Fruit fly (Drosophila melanogaster) whole organism, prepupa: ENCODE data around the gene CG15022.

ENCODE experiments used
- CG10631 ChIP-seq: fragments of 200-800 bp; sonication (Bioruptor generic); optimal IDR thresholded peaks from 2 replicates; lab custom pipeline; 2016; ENCODE audit warnings: missing biosample characterization, missing genetic modification characterization
- CG10669 ChIP-seq: fragments of 200-800 bp; sonication (Bioruptor generic); optimal IDR thresholded peaks from 3 replicates; lab custom pipeline; 2018; ENCODE audit warnings: missing biosample characterization, mild to moderate bottlenecking, missing genetic modification characterization, moderate library complexity
- CG11902 ChIP-seq: fragments of 200-800 bp; sonication (Bioruptor generic); optimal IDR thresholded peaks from 3 replicates; lab custom pipeline; 2016; ENCODE audit warnings: missing biosample characterization, missing genetic modification characterization
- CG15336 ChIP-seq: fragments of 200-800 bp; sonication (Bioruptor generic); IDR thresholded peaks from 2 replicates; pipeline ENCODE4 v1.3.6; 2022; ENCODE audit warnings: missing biosample characterization, missing genetic modification characterization
- CG1621 ChIP-seq: fragments of 200-800 bp; sonication (Bioruptor generic); optimal IDR thresholded peaks from 3 replicates; lab custom pipeline; 2018; ENCODE audit warnings: missing biosample characterization, mild to moderate bottlenecking, missing genetic modification characterization
- CG32006 ChIP-seq: fragments of 200-800 bp; sonication (Bioruptor generic); optimal IDR thresholded peaks from 3 replicates; lab custom pipeline; 2017; ENCODE audit warnings: missing biosample characterization, mild to moderate bottlenecking, missing genetic modification characterization
- CG34406 ChIP-seq: fragments of 200-800 bp; sonication (Bioruptor generic); optimal IDR thresholded peaks from 3 replicates; lab custom pipeline; 2016; ENCODE audit warnings: missing biosample characterization, missing genetic modification characterization
- CG3919 ChIP-seq: fragments of 200-800 bp; sonication (Bioruptor generic); optimal IDR thresholded peaks from 3 replicates; lab custom pipeline; 2016; ENCODE audit warnings: missing biosample characterization, missing genetic modification characterization
- CG4318 ChIP-seq: fragments of 200-800 bp; sonication (Bioruptor generic); optimal IDR thresholded peaks from 3 replicates; lab custom pipeline; 2017; ENCODE audit warnings: missing biosample characterization, mild to moderate bottlenecking, missing genetic modification characterization
- CG6792 ChIP-seq: fragments of 200-800 bp; sonication (Bioruptor generic); optimal IDR thresholded peaks from 3 replicates; lab custom pipeline; 2016; ENCODE audit warnings: missing biosample characterization, missing genetic modification characterization
- CG8119 ChIP-seq: fragments of 200-800 bp; sonication (Bioruptor generic); IDR thresholded peaks from 3 replicates; pipeline ENCODE4 v1.3.6; 2022; ENCODE audit warnings: missing biosample characterization, missing genetic modification characterization
- CG8632 ChIP-seq: fragments of 200-800 bp; sonication (Bioruptor generic); optimal IDR thresholded peaks from 3 replicates; lab custom pipeline; 2016; ENCODE audit warnings: missing biosample characterization, missing genetic modification characterization
- CG9139 ChIP-seq: fragments of 200-800 bp; sonication (Bioruptor generic); optimal IDR thresholded peaks from 3 replicates; lab custom pipeline; 2017; ENCODE audit warnings: missing biosample characterization, mild to moderate bottlenecking, missing genetic modification characterization
- Eip78C ChIP-seq: fragments of 200-800 bp; sonication (Bioruptor generic); peaks from one replicate; lab custom pipeline; 2016; ENCODE audit warnings: missing biosample characterization, missing genetic modification characterization
- Eip93F ChIP-seq: fragments of 200-800 bp; sonication (Bioruptor generic); optimal IDR thresholded peaks from 2 replicates; lab custom pipeline; 2016; ENCODE audit warnings: missing biosample characterization, mild to moderate bottlenecking, missing genetic modification characterization
- Ets21C ChIP-seq: fragments of 200-800 bp; sonication (Bioruptor generic); optimal IDR thresholded peaks from 3 replicates; lab custom pipeline; 2016; ENCODE audit warnings: missing biosample characterization, missing genetic modification characterization
- Ets96B ChIP-seq: fragments of 200-800 bp; optimal IDR thresholded peaks from 2 replicates; lab custom pipeline; 2019; ENCODE audit warnings: missing biosample characterization, mild to moderate bottlenecking, missing genetic modification characterization, moderate library complexity
- Gug ChIP-seq: fragments of 200-800 bp; sonication (Bioruptor generic); IDR thresholded peaks from 2 replicates; pipeline ENCODE4 v1.3.6; 2022; ENCODE audit warnings: missing biosample characterization, missing genetic modification characterization
- Hr38 ChIP-seq: sonication (Bioruptor generic); optimal IDR thresholded peaks from 2 replicates; lab custom pipeline; 2016; ENCODE audit warnings: missing biosample characterization, missing genetic modification characterization
- Hr39 ChIP-seq: fragments of 200-800 bp; sonication (Bioruptor generic); optimal IDR thresholded peaks from 2 replicates; lab custom pipeline; 2016; ENCODE audit warnings: missing biosample characterization, missing genetic modification characterization
- Hr4 ChIP-seq: fragments of 200-800 bp; sonication (Bioruptor generic); optimal IDR thresholded peaks from 3 replicates; lab custom pipeline; 2016; ENCODE audit warnings: missing biosample characterization, missing genetic modification characterization
- Lpt ChIP-seq: fragments of 200-800 bp; sonication (Bioruptor generic); optimal IDR thresholded peaks from 3 replicates; lab custom pipeline; 2016; ENCODE audit warnings: missing biosample characterization, missing genetic modification characterization
- OdsH ChIP-seq: fragments of 200-800 bp; sonication (Bioruptor generic); optimal IDR thresholded peaks from 3 replicates; lab custom pipeline; 2016; ENCODE audit warnings: missing biosample characterization, missing genetic modification characterization
- Sox14 ChIP-seq: fragments of 200-800 bp; sonication (Bioruptor generic); optimal IDR thresholded peaks from 3 replicates; lab custom pipeline; 2016; ENCODE audit warnings: missing biosample characterization, missing genetic modification characterization
- achi ChIP-seq: fragments of 200-800 bp; sonication (Bioruptor generic); optimal IDR thresholded peaks from 3 replicates; lab custom pipeline; 2016; ENCODE audit warnings: missing biosample characterization, missing genetic modification characterization
- acj6 ChIP-seq: fragments of 200-800 bp; sonication (Bioruptor generic); optimal IDR thresholded peaks from 3 replicates; lab custom pipeline; 2016; ENCODE audit warnings: missing biosample characterization, missing genetic modification characterization
- cyc ChIP-seq: fragments of 200-800 bp; sonication (Bioruptor generic); optimal IDR thresholded peaks from 3 replicates; lab custom pipeline; 2016; ENCODE audit warnings: missing biosample characterization, missing genetic modification characterization
- dac ChIP-seq: fragments of 200-800 bp; sonication (Bioruptor generic); optimal IDR thresholded peaks from 2 replicates; lab custom pipeline; 2017; ENCODE audit warnings: missing biosample characterization, mild to moderate bottlenecking, missing genetic modification characterization
- dsx ChIP-seq: fragments of 200-800 bp; optimal IDR thresholded peaks from 3 replicates; lab custom pipeline; 2019; ENCODE audit warnings: missing biosample characterization, mild to moderate bottlenecking, missing genetic modification characterization, moderate library complexity; ENCODE audit not compliant: poor library complexity, severe bottlenecking
- esn ChIP-seq: fragments of 200-800 bp; sonication (Bioruptor generic); optimal IDR thresholded peaks from 2 replicates; lab custom pipeline; 2016; ENCODE audit warnings: missing biosample characterization, mild to moderate bottlenecking, missing genetic modification characterization, moderate library complexity
- fd59A ChIP-seq: fragments of 200-800 bp; sonication (Bioruptor generic); optimal IDR thresholded peaks from 2 replicates; lab custom pipeline; 2017; ENCODE audit warnings: missing biosample characterization, mild to moderate bottlenecking, missing genetic modification characterization, missing genetic modification reagents
- fkh ChIP-seq: fragments of 200-800 bp; sonication (Bioruptor generic); optimal IDR thresholded peaks from 3 replicates; lab custom pipeline; 2017; ENCODE audit warnings: missing biosample characterization, mild to moderate bottlenecking, missing genetic modification characterization, moderate library complexity
- lz ChIP-seq: fragments of 200-800 bp; sonication (Bioruptor generic); optimal IDR thresholded peaks from 3 replicates; lab custom pipeline; 2016; ENCODE audit warnings: missing biosample characterization, missing genetic modification characterization
- net ChIP-seq: fragments of 200-800 bp; sonication (Bioruptor generic); optimal IDR thresholded peaks from 3 replicates; lab custom pipeline; 2016; ENCODE audit warnings: missing biosample characterization, missing genetic modification characterization
- pdm3 ChIP-seq: fragments of 200-800 bp; sonication (Bioruptor generic); optimal IDR thresholded peaks from 3 replicates; lab custom pipeline; 2016; ENCODE audit warnings: missing biosample characterization, missing genetic modification characterization
- salr ChIP-seq, 2 experiments: fragments of 200-800 bp; sonication (Bioruptor generic); optimal IDR thresholded peaks; 3 replicates each; lab custom pipeline; 2016 to 2018; ENCODE audit warnings: missing biosample characterization in 2 of 2, missing genetic modification characterization in 2 of 2, mild to moderate bottlenecking in 1 of 2
- ss ChIP-seq, 2 experiments: fragments of 200-800 bp; sonication (Bioruptor generic); optimal IDR thresholded peaks; 2 replicates in 1 of 2; 3 replicates in 1 of 2; lab custom pipeline; 2017 to 2018; ENCODE audit warnings: mild to moderate bottlenecking in 2 of 2, missing biosample characterization in 2 of 2, missing genetic modification characterization in 2 of 2, moderate library complexity in 1 of 2
- svp ChIP-seq: fragments of 200-800 bp; sonication (Bioruptor generic); peaks from one replicate; lab custom pipeline; 2016; ENCODE audit warnings: missing biosample characterization, missing genetic modification characterization
- topi ChIP-seq: fragments of 200-800 bp; sonication (Bioruptor generic); optimal IDR thresholded peaks from 3 replicates; lab custom pipeline; 2016; ENCODE audit warnings: missing biosample characterization, missing genetic modification characterization

CG15022 gene

dm6 chr3L:4460307-4461088 is at the start of gene CG15022:
Gene CG15022, minus strand, starts transcription at chr3L:4460317.
- TF ChIP-seq Ets96B (tag; lab: Kevin White, UChicago) (no peak), Hr38 (GFP tag; lab: Kevin White, UChicago) (no peak), CG1621 (no peak), fkh (GFP tag; lab: Kevin White, UChicago) (no peak), CG11902 (GFP tag; lab: Kevin White, UChicago) (no peak), CG9139 (GFP tag; lab: Kevin White, UChicago) (no peak), achi (GFP tag; lab: Kevin White, UChicago) (no peak), Lpt (GFP tag; lab: Kevin White, UChicago) (no peak), Hr39 (GFP tag; lab: Kevin White, UChicago) (no peak), CG10669 (GFP tag; lab: Kevin White, UChicago) (no peak), topi (GFP tag; lab: Kevin White, UChicago) (no peak), dac (GFP tag; lab: Kevin White, UChicago) (no peak), Ets21C (GFP tag; lab: Kevin White, UChicago) (no peak), acj6 (GFP tag; lab: Kevin White, UChicago) (no peak), CG8632 (GFP tag; lab: Kevin White, UChicago) (no peak), cyc (GFP tag; lab: Kevin White, UChicago) (no peak), Sox14 (GFP tag; lab: Kevin White, UChicago) (no peak), ss (GFP tag; optimal IDR thresholded peaks at IDR 0.05; lab: Kevin White, UChicago) (no peak), lz (no peak), dsx (GFP tag; lab: Kevin White, UChicago) (no peak)

dm6 chr3L:4508926-4509457 is 48.9 kb upstream of the CG15022 start:
- no peak for TF ChIP-seq fd59A (GFP tag; lab: Kevin White, UChicago)
- no peak for TF ChIP-seq Hr39 (GFP tag; lab: Kevin White, UChicago)
- TF ChIP-seq OdsH (GFP tag; lab: Kevin White, UChicago) = peak; percentile 13
- TF ChIP-seq CG4318 (GFP tag; lab: Kevin White, UChicago) = peak; percentile 61
- TF ChIP-seq Eip93F = no peak
- peak in 1 of 2 experiments; percentile 10 for TF ChIP-seq salr (GFP tag; optimal IDR thresholded peaks at IDR 0.05; lab: Kevin White, UChicago)
- TF ChIP-seq Eip78C = peak; percentile 77
- TF ChIP-seq Hr4 (GFP tag; lab: Kevin White, UChicago) = peak; percentile 66
- no peak for TF ChIP-seq CG3919 (GFP tag; lab: Kevin White, UChicago)
- TF ChIP-seq Gug (GFP tag; lab: Robert Waterston, UW) = no peak
- no peak for TF ChIP-seq fkh (GFP tag; lab: Kevin White, UChicago)
- TF ChIP-seq CG8632 (GFP tag; lab: Kevin White, UChicago) = peak; percentile 2
- no peak for TF ChIP-seq dsx (GFP tag; lab: Kevin White, UChicago)
- no peak for TF ChIP-seq ss (GFP tag; optimal IDR thresholded peaks at IDR 0.05; lab: Kevin White, UChicago)
- no peak for TF ChIP-seq lz
- TF ChIP-seq esn (GFP tag; lab: Kevin White, UChicago) = no peak
- TF ChIP-seq svp (GFP tag; lab: Kevin White, UChicago) = peak; percentile 14
- TF ChIP-seq achi (GFP tag; lab: Kevin White, UChicago) = peak; percentile 10
- TF ChIP-seq CG9139 (GFP tag; lab: Kevin White, UChicago) = no peak
- no peak for TF ChIP-seq pdm3 (GFP tag; lab: Kevin White, UChicago)
- no peak for TF ChIP-seq CG6792 (GFP tag; lab: Kevin White, UChicago)
- TF ChIP-seq CG8119 (GFP tag; lab: Robert Waterston, UW) = peak; percentile 83
- TF ChIP-seq topi (GFP tag; lab: Kevin White, UChicago) = no peak
- peak; percentile 73 for TF ChIP-seq CG32006 (GFP tag; lab: Kevin White, UChicago)
- peak; percentile 77 for TF ChIP-seq CG15336 (GFP tag; lab: Robert Waterston, UW)
- no peak for TF ChIP-seq CG11902 (GFP tag; lab: Kevin White, UChicago)
- TF ChIP-seq CG34406 = peak; percentile 2
- peak; percentile 10 for TF ChIP-seq net (GFP tag; lab: Kevin White, UChicago)
- TF ChIP-seq CG10631 (GFP tag; lab: Kevin White, UChicago) = no peak
- TF ChIP-seq cyc (GFP tag; lab: Kevin White, UChicago) = no peak
